Fruit fly (Drosophila melanogaster) whole organism, embryonic: ENCODE results near the gene endos.

Experiments used
- Adf1 ChIP-seq: fragments of 200-800 bp; sonication (Bioruptor generic); IDR thresholded peaks from 2 replicates; pipeline ENCODE4 v1.3.6; 2022; ENCODE audit warnings: missing biosample characterization, missing genetic modification characterization
- Aef1 ChIP-seq: fragments of 200-800 bp; sonication (Bioruptor generic); IDR thresholded peaks from 3 replicates; pipeline ENCODE4 v1.3.6; 2022; ENCODE audit warnings: missing biosample characterization, missing genetic modification characterization
- Atf3 ChIP-seq: fragments of 200-800 bp; sonication (Bioruptor generic); optimal IDR thresholded peaks from 3 replicates; lab custom pipeline; 2016; ENCODE audit warnings: missing biosample characterization, missing genetic modification characterization
- CG10209 ChIP-seq: fragments of 200-800 bp; sonication (Bioruptor generic); optimal IDR thresholded peaks from 3 replicates; lab custom pipeline; 2017; ENCODE audit warnings: missing biosample characterization, mild to moderate bottlenecking, missing genetic modification characterization, missing genetic modification reagents
- CG10366 ChIP-seq: fragments of 200-800 bp; sonication (Bioruptor generic); IDR thresholded peaks from 2 replicates; pipeline ENCODE4 v1.3.6; 2022; ENCODE audit warnings: missing biosample characterization, missing genetic modification characterization
- CG12236 ChIP-seq: fragments of 200-800 bp; sonication (Bioruptor generic); optimal IDR thresholded peaks from 2 replicates; lab custom pipeline; 2016; ENCODE audit warnings: missing biosample characterization, missing genetic modification characterization
- CG12391 ChIP-seq: fragments of 200-800 bp; sonication (Bioruptor generic); optimal IDR thresholded peaks from 3 replicates; lab custom pipeline; 2018; ENCODE audit warnings: missing biosample characterization, mild to moderate bottlenecking, missing genetic modification characterization, moderate library complexity
- CG12659 ChIP-seq: fragments of 200-800 bp; sonication (Bioruptor generic); optimal IDR thresholded peaks from 3 replicates; lab custom pipeline; 2017; ENCODE audit warnings: mild to moderate bottlenecking, missing biosample characterization, missing genetic modification reagents, missing genetic modification characterization
- CG17612 ChIP-seq: fragments of 200-800 bp; sonication (Bioruptor generic); IDR thresholded peaks from 2 replicates; pipeline ENCODE4 v1.3.6; 2022; ENCODE audit warnings: missing biosample characterization, missing genetic modification characterization
- CG2129 ChIP-seq: fragments of 200-800 bp; sonication (Bioruptor generic); IDR thresholded peaks from 2 replicates; pipeline ENCODE4 v1.3.6; 2022; ENCODE audit warnings: missing biosample characterization, missing genetic modification characterization; ENCODE audit not compliant: partially characterized antibody
- CG31441 ChIP-seq: fragments of 200-800 bp; sonication (Bioruptor generic); IDR thresholded peaks from 2 replicates; pipeline ENCODE4 v1.3.6; 2022; ENCODE audit warnings: missing biosample characterization, missing genetic modification characterization
- CG4854 ChIP-seq: fragments of 200-800 bp; sonication (Bioruptor generic); optimal IDR thresholded peaks from 2 replicates; lab custom pipeline; 2016; ENCODE audit warnings: missing biosample characterization, missing genetic modification characterization, inconsistent platforms
- CG7357 ChIP-seq: fragments of 200-800 bp; sonication (Bioruptor generic); IDR thresholded peaks from 3 replicates; pipeline ENCODE4 v1.3.6; 2022; ENCODE audit warnings: missing biosample characterization, missing genetic modification characterization
- CG8359 ChIP-seq: fragments of 200-800 bp; sonication (Bioruptor generic); optimal IDR thresholded peaks from 2 replicates; lab custom pipeline; 2017; ENCODE audit warnings: missing biosample characterization, mild to moderate bottlenecking, missing genetic modification characterization, borderline replicate concordance
- CG9215 ChIP-seq: fragments of 200-800 bp; sonication (Bioruptor generic); IDR thresholded peaks from 2 replicates; pipeline ENCODE4 v1.3.6; 2022; ENCODE audit warnings: missing biosample characterization, missing genetic modification characterization
- H15 ChIP-seq: fragments of 200-800 bp; sonication (Bioruptor generic); IDR thresholded peaks from 3 replicates; pipeline ENCODE4 v1.3.6; 2022; ENCODE audit warnings: missing biosample characterization, missing genetic modification characterization
- Hand ChIP-seq: fragments of 200-800 bp; sonication (Bioruptor generic); optimal IDR thresholded peaks from 2 replicates; lab custom pipeline; 2017; ENCODE audit warnings: mild to moderate bottlenecking, missing biosample characterization, missing genetic modification reagents, missing genetic modification characterization
- MESR4 ChIP-seq: fragments of 200-800 bp; sonication (Bioruptor generic); optimal IDR thresholded peaks from 2 replicates; lab custom pipeline; 2018; ENCODE audit warnings: missing biosample characterization, mild to moderate bottlenecking, missing genetic modification characterization, moderate library complexity
- NK7.1 ChIP-seq: fragments of 200-800 bp; sonication (Bioruptor generic); optimal IDR thresholded peaks from 3 replicates; lab custom pipeline; 2016; ENCODE audit warnings: missing biosample characterization, missing genetic modification characterization
- PHDP ChIP-seq: fragments of 200-800 bp; sonication (Bioruptor generic); optimal IDR thresholded peaks from 3 replicates; lab custom pipeline; 2018; ENCODE audit warnings: missing biosample characterization, mild to moderate bottlenecking, missing genetic modification characterization, moderate library complexity
- Pdp1 ChIP-seq, 2 experiments: fragments of 200-800 bp; sonication (Bioruptor generic); optimal IDR thresholded peaks; 3 replicates each; lab custom pipeline; 2016; ENCODE audit warnings: missing biosample characterization in 2 of 2, missing genetic modification characterization in 2 of 2, mild to moderate bottlenecking in 1 of 2, moderate library complexity in 1 of 2
- Sin3A ChIP-seq: fragments of >200 bp; optimal IDR thresholded peaks from 2 replicates; lab custom pipeline; 2018
- Ssrp ChIP-seq: fragments of 200-800 bp; sonication (Bioruptor generic); optimal IDR thresholded peaks from 2 replicates; lab custom pipeline; 2018; ENCODE audit warnings: missing biosample characterization, mild to moderate bottlenecking, missing genetic modification characterization, moderate library complexity
- ara ChIP-seq: fragments of 200-800 bp; sonication (Bioruptor generic); IDR thresholded peaks from 2 replicates; pipeline ENCODE4 v1.3.6; 2022; ENCODE audit warnings: missing biosample characterization, missing genetic modification characterization
- cad ChIP-seq: fragments of >200 bp; optimal IDR thresholded peaks from 2 replicates; lab custom pipeline; 2017; ENCODE audit warnings: missing biosample characterization, missing genetic modification characterization
- dm ChIP-seq: fragments of 200-800 bp; sonication (Bioruptor generic); optimal IDR thresholded peaks from 3 replicates; lab custom pipeline; 2016; ENCODE audit warnings: missing biosample characterization, missing genetic modification characterization
- dpn ChIP-seq, 2 experiments: fragments of 200-800 bp; sonication (Bioruptor generic); optimal IDR thresholded peaks; 3 replicates each; lab custom pipeline; 2016; ENCODE audit warnings: missing biosample characterization in 2 of 2, missing genetic modification characterization in 2 of 2
- eve ChIP-seq, 2 experiments: fragments of >200 bp; optimal IDR thresholded peaks; 2 replicates each; lab custom pipeline; 2017; ENCODE audit warnings: missing biosample characterization in 2 of 2, missing genetic modification characterization in 2 of 2
- fd96Cb ChIP-seq: fragments of 200-800 bp; sonication (Bioruptor generic); optimal IDR thresholded peaks from 2 replicates; lab custom pipeline; 2018; ENCODE audit warnings: missing biosample characterization, mild to moderate bottlenecking, missing genetic modification characterization, moderate library complexity
- gcm2 ChIP-seq: fragments of 200-800 bp; sonication (Bioruptor generic); optimal IDR thresholded peaks from 2 replicates; lab custom pipeline; 2016; ENCODE audit warnings: missing biosample characterization, missing genetic modification characterization
- grn ChIP-seq: fragments of 200-800 bp; sonication (Bioruptor generic); optimal IDR thresholded peaks from 3 replicates; lab custom pipeline; 2017; ENCODE audit warnings: missing biosample characterization, missing genetic modification characterization
- ham ChIP-seq: fragments of 200-800 bp; sonication (Bioruptor generic); IDR thresholded peaks from 2 replicates; pipeline ENCODE4 v1.3.6; 2022; ENCODE audit warnings: missing biosample characterization, missing genetic modification characterization
- jing ChIP-seq: fragments of 200-800 bp; sonication (Bioruptor generic); optimal IDR thresholded peaks from 2 replicates; lab custom pipeline; 2018; ENCODE audit warnings: missing biosample characterization, mild to moderate bottlenecking, missing genetic modification characterization
- kay ChIP-seq: fragments of 200-800 bp; sonication (Bioruptor generic); optimal IDR thresholded peaks from 2 replicates; lab custom pipeline; 2016; ENCODE audit warnings: missing biosample characterization, missing genetic modification characterization
- knrl ChIP-seq: fragments of 200-800 bp; sonication (Bioruptor generic); IDR thresholded peaks from 3 replicates; pipeline ENCODE4 v1.3.6; 2022; ENCODE audit warnings: missing biosample characterization, missing genetic modification characterization; ENCODE audit not compliant: partially characterized antibody
- lab ChIP-seq: fragments of 200-800 bp; sonication (Bioruptor generic); optimal IDR thresholded peaks from 3 replicates; lab custom pipeline; 2017; ENCODE audit warnings: missing biosample characterization, missing genetic modification characterization, mild to moderate bottlenecking, moderate library complexity, missing genetic modification reagents
- lilli ChIP-seq: fragments of 200-800 bp; sonication (Bioruptor generic); optimal IDR thresholded peaks from 3 replicates; lab custom pipeline; 2016; ENCODE audit warnings: missing biosample characterization, missing genetic modification characterization
- lmd ChIP-seq: fragments of 200-800 bp; sonication (Bioruptor generic); IDR thresholded peaks from 2 replicates; pipeline ENCODE4 v1.3.6; 2022; ENCODE audit warnings: missing biosample characterization, missing genetic modification characterization
- mirr ChIP-seq: fragments of 200-800 bp; sonication (Bioruptor generic); optimal IDR thresholded peaks from 3 replicates; lab custom pipeline; 2018; ENCODE audit warnings: missing biosample characterization, mild to moderate bottlenecking, missing genetic modification characterization
- nau ChIP-seq: fragments of 200-800 bp; sonication (Bioruptor generic); optimal IDR thresholded peaks from 3 replicates; lab custom pipeline; 2017; ENCODE audit warnings: missing biosample characterization, mild to moderate bottlenecking, missing genetic modification characterization, missing genetic modification reagents
- nom ChIP-seq: fragments of 200-800 bp; sonication (Bioruptor generic); optimal IDR thresholded peaks from 2 replicates; lab custom pipeline; 2017; ENCODE audit warnings: missing biosample characterization, missing genetic modification characterization, mild to moderate bottlenecking, moderate library complexity, missing genetic modification reagents
- phol ChIP-seq: fragments of 200-800 bp; sonication (Bioruptor generic); optimal IDR thresholded peaks from 3 replicates; lab custom pipeline; 2018; ENCODE audit warnings: missing biosample characterization, mild to moderate bottlenecking, missing genetic modification characterization, moderate library complexity
- pnt ChIP-seq: fragments of 200-800 bp; sonication (Bioruptor generic); optimal IDR thresholded peaks from 3 replicates; lab custom pipeline; 2016; ENCODE audit warnings: missing biosample characterization, missing genetic modification characterization
- row ChIP-seq: fragments of 200-800 bp; sonication (Bioruptor generic); IDR thresholded peaks from 3 replicates; pipeline ENCODE4 v1.3.6; 2022; ENCODE audit warnings: missing biosample characterization, missing genetic modification characterization
- run ChIP-seq: fragments of 200-800 bp; sonication (Bioruptor generic); optimal IDR thresholded peaks from 3 replicates; lab custom pipeline; 2018; ENCODE audit warnings: missing biosample characterization, mild to moderate bottlenecking, missing genetic modification characterization
- slp2 ChIP-seq: fragments of 200-800 bp; sonication (Bioruptor generic); optimal IDR thresholded peaks from 2 replicates; lab custom pipeline; 2016; ENCODE audit warnings: missing biosample characterization, missing genetic modification characterization
- tll ChIP-seq, 2 experiments: fragments of 200-800 bp in 1 of 2; fragments of >200 bp in 1 of 2; sonication (Bioruptor generic) in 1 of 2; optimal IDR thresholded peaks; 2 replicates each; lab custom pipeline; 2017 to 2019; ENCODE audit warnings: missing biosample characterization in 2 of 2, missing genetic modification characterization in 2 of 2, mild to moderate bottlenecking in 1 of 2, moderate library complexity in 1 of 2
- tna ChIP-seq: fragments of 200-800 bp; sonication (Bioruptor generic); IDR thresholded peaks from 2 replicates; pipeline ENCODE4 v1.3.6; 2022; ENCODE audit warnings: missing biosample characterization, missing genetic modification characterization; ENCODE audit not compliant: partially characterized antibody
- twi ChIP-seq: fragments of 200-800 bp; optimal IDR thresholded peaks from 2 replicates; lab custom pipeline; 2019; ENCODE audit warnings: missing biosample characterization, mild to moderate bottlenecking, missing genetic modification characterization, moderate library complexity
- unpg ChIP-seq: fragments of 200-800 bp; sonication (Bioruptor generic); optimal IDR thresholded peaks from 3 replicates; lab custom pipeline; 2018; ENCODE audit warnings: missing biosample characterization, mild to moderate bottlenecking, missing genetic modification characterization, moderate library complexity

The endos gene

DNA sequence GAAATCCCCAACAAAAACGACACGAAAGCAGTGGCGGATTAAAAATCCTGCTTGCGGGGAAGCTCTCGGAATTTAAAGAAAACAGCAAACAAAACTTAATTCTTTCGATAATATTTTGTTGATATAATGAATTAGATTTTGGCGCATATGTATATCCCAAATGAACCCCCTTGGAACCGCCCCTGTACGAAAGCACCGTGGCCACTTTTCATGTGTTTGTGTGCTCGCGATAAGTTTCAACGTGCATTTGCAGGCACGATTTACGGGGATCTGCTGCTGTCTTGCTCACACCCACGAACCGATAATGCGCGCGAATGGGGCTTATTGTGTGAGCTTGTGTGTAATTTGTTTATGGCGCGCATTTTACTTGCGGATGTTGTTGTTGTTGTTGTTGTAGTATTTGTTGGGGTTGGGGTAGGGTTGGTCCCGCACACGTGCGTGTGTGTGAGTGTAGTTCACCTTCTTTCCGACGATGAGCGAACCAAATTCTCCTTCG lies 26.5 kb downstream of the endos start (continued):
- peak; percentile 97 for TF ChIP-seq lab (GFP tag; lab: Kevin White, UChicago)
- TF ChIP-seq Pdp1 (GFP tag; optimal IDR thresholded peaks at IDR 0.05; lab: Kevin White, UChicago) = peak; percentile 95 to 96
- TF ChIP-seq ara (GFP tag; lab: Robert Waterston, UW) = peak; percentile 91
- TF ChIP-seq CG17612 (GFP tag; lab: Robert Waterston, UW) = peak; percentile 85
- TF ChIP-seq CG9215 (GFP tag; lab: Robert Waterston, UW) = peak; percentile 87
- TF ChIP-seq eve (GFP tag; optimal IDR thresholded peaks at IDR 0.05; lab: Kevin White, UChicago) = no peak
- TF ChIP-seq knrl (GFP tag; lab: Robert Waterston, UW) = 0 out of 3 replicates have a peak, but pooled peaks have one; percentile 12
- TF ChIP-seq phol (tag; lab: Kevin White, UChicago) = peak; percentile 95
- peak; percentile 94 for TF ChIP-seq gcm2
- peak; percentile 93 for TF ChIP-seq jing (GFP tag; lab: Kevin White, UChicago)
- peak; percentile 88 for TF ChIP-seq CG12236 (GFP tag; lab: Kevin White, UChicago)
- peak; percentile 97 for TF ChIP-seq CG10366 (GFP tag; lab: Robert Waterston, UW)
- peak; percentile 96 for TF ChIP-seq H15 (GFP tag; lab: Robert Waterston, UW)
- TF ChIP-seq run (tag; lab: Kevin White, UChicago) = peak; percentile 86
- TF ChIP-seq nau = no peak
- peak; percentile 82 for TF ChIP-seq CG8359
- TF ChIP-seq cad (GFP tag; lab: Kevin White, UChicago) = no peak
- peak; percentile 94 for TF ChIP-seq CG12391 (tag; lab: Kevin White, UChicago)
- TF ChIP-seq Atf3 (GFP tag; lab: Kevin White, UChicago) = peak; percentile 93
- TF ChIP-seq NK7.1 (GFP tag; lab: Kevin White, UChicago) = peak; percentile 90
- peak; percentile 78 for TF ChIP-seq ham (GFP tag; lab: Robert Waterston, UW)
- TF ChIP-seq nom (GFP tag; lab: Kevin White, UChicago) = peak; percentile 93
- peak; percentile 92 for TF ChIP-seq CG4854 (GFP tag; lab: Kevin White, UChicago)
- TF ChIP-seq row (GFP tag; lab: Robert Waterston, UW) = peak; percentile 98
- peak; percentile 96 for TF ChIP-seq slp2 (GFP tag; lab: Kevin White, UChicago)
- TF ChIP-seq CG10209 (GFP tag; lab: Kevin White, UChicago) = peak; percentile 95
- no peak for TF ChIP-seq CG2129 (GFP tag; lab: Robert Waterston, UW)
- TF ChIP-seq lmd (GFP tag; lab: Robert Waterston, UW) = peak; percentile 89
- TF ChIP-seq tna (GFP tag; lab: Robert Waterston, UW) = no peak
- TF ChIP-seq grn (GFP tag; lab: Kevin White, UChicago) = no peak
- TF ChIP-seq CG7357 = peak; percentile 82
- peak; percentile 91 for TF ChIP-seq kay (GFP tag; lab: Kevin White, UChicago)
- TF ChIP-seq Adf1 (GFP tag; lab: Robert Waterston, UW) = peak; percentile 75
- TF ChIP-seq twi (tag; lab: Kevin White, UChicago) = peak; percentile 85
- TF ChIP-seq Ssrp (tag; lab: Kevin White, UChicago) = peak; percentile 94
- TF ChIP-seq lilli (GFP tag; lab: Kevin White, UChicago) = peak; percentile 97
- TF ChIP-seq CG31441 (GFP tag; lab: Robert Waterston, UW) = peak; percentile 93
- TF ChIP-seq Aef1 (GFP tag; lab: Robert Waterston, UW) = peak; percentile 98
- TF ChIP-seq Hand (GFP tag; lab: Kevin White, UChicago) = peak; percentile 76
- TF ChIP-seq tll (GFP tag; optimal IDR thresholded peaks at IDR 0.05; lab: Kevin White, UChicago) = no peak
- TF ChIP-seq unpg (GFP tag; lab: Kevin White, UChicago) = peak; percentile 96
- TF ChIP-seq dpn (GFP tag; optimal IDR thresholded peaks at IDR 0.05; lab: Kevin White, UChicago) = peak; percentile 97
- peak; percentile 95 for TF ChIP-seq pnt (GFP tag; lab: Kevin White, UChicago)
- peak; percentile 88 for TF ChIP-seq mirr (GFP tag; lab: Kevin White, UChicago)
- no peak for TF ChIP-seq Sin3A (lab: Kevin White, UChicago)
- peak; percentile 44 for TF ChIP-seq MESR4 (GFP tag; lab: Kevin White, UChicago)
- peak; percentile 97 for TF ChIP-seq fd96Cb (tag; lab: Kevin White, UChicago)
- peak; percentile 96 for TF ChIP-seq CG12659 (GFP tag; lab: Kevin White, UChicago)
- TF ChIP-seq dm = peak; percentile 94
- TF ChIP-seq PHDP (tag; lab: Kevin White, UChicago) = peak; percentile 96
